Fruit fly (Drosophila melanogaster): ENCODE results near the gene CG14340.
A peak's percentile ranks its signal among the peaks of the same experiment; 100 is the strongest.

Gene CG14340

DNA sequence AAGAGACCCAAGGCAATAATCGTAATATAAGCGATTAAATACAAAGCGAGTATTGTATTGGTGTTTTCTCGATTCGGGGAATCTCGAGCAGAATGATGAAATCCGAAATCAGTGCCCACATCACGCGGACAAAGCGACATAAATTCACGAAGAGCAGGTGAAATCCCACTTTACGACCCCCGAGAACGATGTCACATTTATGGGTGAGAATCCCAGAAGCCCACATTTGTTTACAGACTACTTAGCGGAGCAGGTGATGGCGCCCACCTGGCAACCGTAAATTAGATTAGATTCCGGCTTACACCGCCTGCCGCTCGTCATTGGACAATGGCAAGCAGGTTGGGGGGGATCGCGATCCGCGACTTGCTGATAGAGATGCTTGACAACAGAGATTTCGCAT is 1.5 kb downstream of the CG14340 start:
- peak; percentile 41 for TF ChIP-seq fkh (GFP tag; optimal IDR thresholded peaks at IDR 0.05)
- no peak for TF ChIP-seq CG31627 (GFP tag; optimal IDR thresholded peaks at IDR 0.05)
- TF ChIP-seq CG8632 (GFP tag; optimal IDR thresholded peaks at IDR 0.05): no peak
- no peak for TF ChIP-seq eg (GFP tag; IDR thresholded peaks at IDR 0.05)

DNA sequence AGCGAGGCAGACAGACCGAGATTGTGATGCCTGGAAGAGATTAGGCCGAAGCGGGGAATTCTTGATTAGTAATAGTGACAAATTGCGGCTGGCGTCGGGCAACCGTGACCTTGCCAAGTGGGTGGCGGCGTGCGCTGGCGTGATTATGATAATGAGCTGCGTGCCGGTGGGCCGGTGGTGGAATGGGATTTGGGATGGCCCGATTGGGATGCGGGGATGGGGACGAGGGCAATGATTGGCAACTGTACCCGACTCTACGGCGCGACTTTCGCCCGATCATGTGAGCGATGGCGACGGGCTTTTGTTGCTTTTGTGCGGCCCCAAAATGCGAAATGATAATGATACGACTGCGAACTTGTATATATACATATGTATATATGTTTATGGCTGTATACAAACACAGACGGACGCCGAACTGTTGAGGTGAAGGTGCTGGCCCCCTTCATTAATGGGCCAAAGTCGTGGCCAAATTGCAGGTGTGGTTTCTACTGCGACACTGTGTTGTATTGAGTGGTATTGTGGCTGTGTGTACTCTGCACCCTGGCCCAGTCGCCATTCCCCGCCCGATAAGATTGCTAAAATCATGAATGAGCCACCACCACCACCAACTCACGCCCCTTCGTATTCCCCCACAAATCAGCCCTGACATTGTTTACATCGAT is 4.1 kb downstream of the CG14340 start:
- TF ChIP-seq Eip93F (GFP tag; optimal IDR thresholded peaks at IDR 0.05) (peak; percentile 73), CG6854 (GFP tag; optimal IDR thresholded peaks at IDR 0.05) (peak; percentile 43), Eip75B (GFP tag; optimal IDR thresholded peaks at IDR 0.05) (peak; percentile 13), svp (GFP tag) (peak; percentile 95), esn (GFP tag; optimal IDR thresholded peaks at IDR 0.05) (peak; percentile 5), Sox14 (GFP tag; optimal IDR thresholded peaks at IDR 0.05) (peak; percentile 26), vri (GFP tag; optimal IDR thresholded peaks at IDR 0.05) (peak; percentile 60), Sox102F (GFP tag; optimal IDR thresholded peaks at IDR 0.05) (peak; percentile 20), CG15336 (GFP tag; IDR thresholded peaks at IDR 0.05) (no peak), Met (GFP tag; optimal IDR thresholded peaks at IDR 0.05) (peak; percentile 31), Eip78C (GFP tag) (peak; percentile 80), CG3919 (GFP tag; optimal IDR thresholded peaks at IDR 0.05) (peak; percentile 5), achi (GFP tag; optimal IDR thresholded peaks at IDR 0.05) (no peak), topi (GFP tag; optimal IDR thresholded peaks at IDR 0.05) (peak; percentile 3), CG7368 (GFP tag; optimal IDR thresholded peaks at IDR 0.05) (no peak), CG16779 (tag; optimal IDR thresholded peaks at IDR 0.05) (peak; percentile 28), ss (GFP tag; optimal IDR thresholded peaks at IDR 0.05) (peak in 1 of 2 experiments; percentile 16), fkh (GFP tag; optimal IDR thresholded peaks at IDR 0.05) (peak; percentile 20), Hr38 (GFP tag; optimal IDR thresholded peaks at IDR 0.05) (no peak)

DNA sequence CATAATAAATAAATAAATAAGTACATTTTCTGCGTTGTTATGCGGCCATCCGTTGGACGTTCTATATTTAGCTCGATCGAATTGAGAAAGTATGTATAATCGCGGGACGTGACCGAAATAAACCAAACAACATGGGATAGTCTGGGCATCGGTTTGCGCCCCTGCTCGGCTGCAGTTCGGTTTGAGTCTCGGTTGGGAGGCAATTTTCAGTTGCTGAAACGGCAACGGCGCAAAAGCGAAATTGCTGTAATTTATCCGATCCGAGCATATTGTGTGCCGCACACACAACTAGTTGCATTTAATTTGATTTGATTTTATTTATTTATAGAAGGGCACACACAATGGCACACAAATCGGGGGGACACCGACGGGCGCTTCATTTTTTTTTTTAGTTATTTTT is 5.4 kb downstream of the CG14340 start:
- no peak for TF ChIP-seq Hr38 (GFP tag; optimal IDR thresholded peaks at IDR 0.05)
- peak; percentile 61 for TF ChIP-seq svp (GFP tag)
- TF ChIP-seq Eip78C (GFP tag): peak; percentile 14
- peak; percentile 31; the same call in 2 of the 3 replicates for TF ChIP-seq eg (GFP tag; IDR thresholded peaks at IDR 0.05)
- no peak for TF ChIP-seq vri (GFP tag; optimal IDR thresholded peaks at IDR 0.05)
- no peak for TF ChIP-seq CG31627 (GFP tag; optimal IDR thresholded peaks at IDR 0.05)

- TF ChIP-seq dac (GFP tag; optimal IDR thresholded peaks at IDR 0.05): peak; percentile 47
- peak; percentile 1 for TF ChIP-seq Lpt (GFP tag; optimal IDR thresholded peaks at IDR 0.05)
- peak; percentile 70 for TF ChIP-seq CG8632 (GFP tag; optimal IDR thresholded peaks at IDR 0.05)
- TF ChIP-seq CG1621 (tag; optimal IDR thresholded peaks at IDR 0.05): peak; percentile 55
- TF ChIP-seq dsx (GFP tag; optimal IDR thresholded peaks at IDR 0.05; ENCODE audit: poor library complexity, severe bottlenecking): peak; percentile 34
- TF ChIP-seq esn (GFP tag; optimal IDR thresholded peaks at IDR 0.05): peak; percentile 82
- TF ChIP-seq Gug (GFP tag; IDR thresholded peaks at IDR 0.05): peak; percentile 70
- peak; percentile 24 for TF ChIP-seq fd85E (GFP tag; optimal IDR thresholded peaks at IDR 0.05)
- TF ChIP-seq net (GFP tag; optimal IDR thresholded peaks at IDR 0.05): peak; percentile 84
- TF ChIP-seq CG34406 (GFP tag; optimal IDR thresholded peaks at IDR 0.05): peak; percentile 78
- TF ChIP-seq CG6276 (GFP tag; optimal IDR thresholded peaks at IDR 0.05): peak; percentile 72
- peak; percentile 79 for TF ChIP-seq vri (GFP tag; optimal IDR thresholded peaks at IDR 0.05)
- peak; percentile 77 for TF ChIP-seq Eip75B (GFP tag; optimal IDR thresholded peaks at IDR 0.05)
- TF ChIP-seq CG6163 (GFP tag; IDR thresholded peaks at IDR 0.05): peak; percentile 82
- peak; percentile 69 for TF ChIP-seq CG7368 (GFP tag; optimal IDR thresholded peaks at IDR 0.05)
- peak in 1 of 2 experiments; percentile 59 for TF ChIP-seq ss (GFP tag; optimal IDR thresholded peaks at IDR 0.05)
- peak; percentile 31 for TF ChIP-seq CG4318 (GFP tag; optimal IDR thresholded peaks at IDR 0.05)
- peak; percentile 73 for TF ChIP-seq cyc (GFP tag; optimal IDR thresholded peaks at IDR 0.05)
- TF ChIP-seq CG9139 (GFP tag; optimal IDR thresholded peaks at IDR 0.05): peak; percentile 9
- TF ChIP-seq Blimp-1 (GFP tag; optimal IDR thresholded peaks at IDR 0.05): peak; percentile 2
- peak; percentile 77 for TF ChIP-seq OdsH (GFP tag; optimal IDR thresholded peaks at IDR 0.05)
- TF ChIP-seq fkh (GFP tag; optimal IDR thresholded peaks at IDR 0.05): peak; percentile 20
- peak; percentile 81 for TF ChIP-seq Smox (GFP tag; optimal IDR thresholded peaks at IDR 0.05)
- TF ChIP-seq salr (GFP tag; optimal IDR thresholded peaks at IDR 0.05): peak in 1 of 2 experiments; percentile 73
- TF ChIP-seq CG8319 (GFP tag; optimal IDR thresholded peaks at IDR 0.05): peak; percentile 75
- peak; percentile 76 for TF ChIP-seq achi (GFP tag; optimal IDR thresholded peaks at IDR 0.05)
- peak; percentile 48 for TF ChIP-seq CG3032 (tag; optimal IDR thresholded peaks at IDR 0.05)
- TF ChIP-seq CG3919 (GFP tag; optimal IDR thresholded peaks at IDR 0.05): peak; percentile 71
- peak; percentile 96 for TF ChIP-seq svp (GFP tag)
Observed at dm6 chr2L:1118880-1119809, 6.4 kb downstream of the CG14340 start.
